Fruit fly (Drosophila melanogaster) whole organism, embryonic: ENCODE measurements around the gene CG15011.

Experiments used
- Asciz ChIP-seq: fragments of 200-800 bp; sonication (Bioruptor generic); optimal IDR thresholded peaks from 2 replicates; lab custom pipeline; 2017; ENCODE audit warnings: missing biosample characterization, mild to moderate bottlenecking, missing genetic modification characterization, missing genetic modification reagents
- Bdp1 ChIP-seq: fragments of 200-800 bp; sonication (Bioruptor generic); optimal IDR thresholded peaks from 3 replicates; lab custom pipeline; 2016; ENCODE audit warnings: missing biosample characterization, missing genetic modification characterization
- CG1233 ChIP-seq: fragments of 200-800 bp; sonication (Bioruptor generic); optimal IDR thresholded peaks from 4 replicates; lab custom pipeline; 2018; ENCODE audit warnings: missing biosample characterization, mild to moderate bottlenecking, missing genetic modification characterization
- CG13624 ChIP-seq: fragments of 200-800 bp; sonication (Bioruptor generic); optimal IDR thresholded peaks from 2 replicates; lab custom pipeline; 2016; ENCODE audit warnings: missing biosample characterization, missing genetic modification characterization
- CG13775 ChIP-seq: fragments of 200-800 bp; sonication (Bioruptor generic); optimal IDR thresholded peaks from 3 replicates; lab custom pipeline; 2017; ENCODE audit warnings: missing biosample characterization, mild to moderate bottlenecking, missing genetic modification characterization
- CG1603 ChIP-seq: fragments of 200-800 bp; sonication (Bioruptor generic); optimal IDR thresholded peaks from 2 replicates; lab custom pipeline; 2019; ENCODE audit warnings: missing biosample characterization, mild to moderate bottlenecking, missing genetic modification characterization, moderate library complexity
- CG17186 ChIP-seq: fragments of 200-800 bp; sonication (Bioruptor generic); optimal IDR thresholded peaks from 3 replicates; lab custom pipeline; 2017; ENCODE audit warnings: missing biosample characterization, missing genetic modification reagents, missing genetic modification characterization
- CG18262 ChIP-seq: fragments of 200-800 bp; optimal IDR thresholded peaks from 3 replicates; lab custom pipeline; 2019; ENCODE audit warnings: missing biosample characterization, mild to moderate bottlenecking, missing genetic modification characterization, moderate library complexity
- CG18764 ChIP-seq: fragments of 200-800 bp; sonication (Bioruptor generic); optimal IDR thresholded peaks from 3 replicates; lab custom pipeline; 2016; ENCODE audit warnings: missing biosample characterization, missing genetic modification characterization
- CG2712 ChIP-seq: fragments of 200-800 bp; optimal IDR thresholded peaks from 3 replicates; lab custom pipeline; 2019; ENCODE audit warnings: missing biosample characterization, mild to moderate bottlenecking, missing genetic modification characterization, moderate library complexity
- CG30020 ChIP-seq: fragments of 200-800 bp; optimal IDR thresholded peaks from 2 replicates; lab custom pipeline; 2019; ENCODE audit warnings: missing biosample characterization, mild to moderate bottlenecking, missing genetic modification characterization, moderate library complexity
- CG30403 ChIP-seq: fragments of 200-800 bp; sonication (Bioruptor generic); optimal IDR thresholded peaks from 3 replicates; lab custom pipeline; 2016; ENCODE audit warnings: missing biosample characterization, missing genetic modification characterization
- CG31441 ChIP-seq: fragments of 200-800 bp; sonication (Bioruptor generic); IDR thresholded peaks from 2 replicates; pipeline ENCODE4 v1.3.6; 2022; ENCODE audit warnings: missing biosample characterization, missing genetic modification characterization
- CG34376 ChIP-seq: fragments of 200-800 bp; sonication (Bioruptor generic); optimal IDR thresholded peaks from 2 replicates; lab custom pipeline; 2018; ENCODE audit warnings: missing biosample characterization, mild to moderate bottlenecking, missing genetic modification characterization
- CG6175 ChIP-seq: fragments of 200-800 bp; sonication (Bioruptor generic); IDR thresholded peaks from 3 replicates; pipeline ENCODE4 v1.3.6; 2022; ENCODE audit warnings: missing biosample characterization, missing genetic modification characterization
- CG6654 ChIP-seq: fragments of 200-800 bp; sonication (Bioruptor generic); optimal IDR thresholded peaks from 2 replicates; lab custom pipeline; 2017; ENCODE audit warnings: missing biosample characterization, mild to moderate bottlenecking, missing genetic modification characterization
- CG9797 ChIP-seq: fragments of 200-800 bp; sonication (Bioruptor generic); optimal IDR thresholded peaks from 3 replicates; lab custom pipeline; 2018; ENCODE audit warnings: missing biosample characterization, mild to moderate bottlenecking, missing genetic modification characterization
- CTCF ChIP-seq: fragments of 200-800 bp; sonication (Bioruptor generic); optimal IDR thresholded peaks from 2 replicates; lab custom pipeline; 2017; ENCODE audit warnings: missing biosample characterization, mild to moderate bottlenecking, missing genetic modification characterization, moderate library complexity
- Chrac-16 ChIP-seq: fragments of 200-800 bp; sonication (Bioruptor generic); optimal IDR thresholded peaks from 3 replicates; lab custom pipeline; 2016; ENCODE audit warnings: missing biosample characterization, missing genetic modification characterization
- CkIIα-i1 ChIP-seq: fragments of 200-800 bp; sonication (Bioruptor generic); IDR thresholded peaks from 2 replicates; pipeline ENCODE4 v1.3.6; 2022; ENCODE audit warnings: missing biosample characterization, missing genetic modification characterization
- Deaf1 ChIP-seq: fragments of 200-800 bp; optimal IDR thresholded peaks from 3 replicates; lab custom pipeline; 2019; ENCODE audit warnings: missing biosample characterization, mild to moderate bottlenecking, missing genetic modification characterization, moderate library complexity
- Dfd ChIP-seq, 2 experiments: fragments of >200 bp; optimal IDR thresholded peaks; 2 replicates each; lab custom pipeline; 2017; ENCODE audit warnings: missing biosample characterization in 2 of 2, missing genetic modification characterization in 2 of 2
- ERR ChIP-seq: fragments of 200-800 bp; sonication (Bioruptor generic); optimal IDR thresholded peaks from 2 replicates; lab custom pipeline; 2016; ENCODE audit warnings: missing biosample characterization, missing genetic modification characterization
- Ets97D ChIP-seq: fragments of 200-800 bp; sonication (Bioruptor generic); optimal IDR thresholded peaks from 3 replicates; lab custom pipeline; 2016; ENCODE audit warnings: missing biosample characterization, missing genetic modification characterization
- Gug ChIP-seq: fragments of 200-800 bp; sonication (Bioruptor generic); IDR thresholded peaks from 4 replicates; pipeline ENCODE4 v1.3.6; 2022; ENCODE audit warnings: missing biosample characterization, missing genetic modification characterization
- HLH54F ChIP-seq: fragments of 200-800 bp; sonication (Bioruptor generic); optimal IDR thresholded peaks from 3 replicates; lab custom pipeline; 2016; ENCODE audit warnings: missing biosample characterization, missing genetic modification characterization
- Lpt ChIP-seq: fragments of >200 bp; optimal IDR thresholded peaks from 2 replicates; lab custom pipeline; 2018; ENCODE audit warnings: missing biosample characterization, missing genetic modification characterization
- MTF-1 ChIP-seq: fragments of 200-800 bp; sonication (Bioruptor generic); optimal IDR thresholded peaks from 2 replicates; lab custom pipeline; 2018; ENCODE audit warnings: missing biosample characterization, mild to moderate bottlenecking, missing genetic modification characterization, borderline replicate concordance
- Meics ChIP-seq: fragments of 200-800 bp; sonication (Bioruptor generic); optimal IDR thresholded peaks from 2 replicates; lab custom pipeline; 2017; ENCODE audit warnings: missing biosample characterization, mild to moderate bottlenecking, missing genetic modification characterization
- Myb ChIP-seq: fragments of 200-800 bp; sonication (Bioruptor generic); optimal IDR thresholded peaks from 2 replicates; lab custom pipeline; 2016; ENCODE audit warnings: missing biosample characterization, missing genetic modification characterization
- Rfx ChIP-seq: fragments of 200-800 bp; sonication (Bioruptor generic); IDR thresholded peaks from 2 replicates; pipeline ENCODE4 v1.3.6; 2022; ENCODE audit warnings: missing biosample characterization, missing genetic modification characterization
- abd-A ChIP-seq: fragments of 200-800 bp; sonication (Bioruptor generic); optimal IDR thresholded peaks from 3 replicates; lab custom pipeline; 2019; ENCODE audit warnings: missing biosample characterization, mild to moderate bottlenecking, missing genetic modification characterization, moderate library complexity
- aop ChIP-seq: fragments of 200-800 bp; sonication (Bioruptor generic); IDR thresholded peaks from 2 replicates; pipeline ENCODE4 v1.3.6; 2022; ENCODE audit warnings: missing biosample characterization, missing genetic modification characterization
- ato ChIP-seq: fragments of 200-800 bp; sonication (Bioruptor generic); IDR thresholded peaks from 2 replicates; pipeline ENCODE4 v1.3.6; 2022; ENCODE audit warnings: missing biosample characterization, missing genetic modification characterization; ENCODE audit not compliant: partially characterized antibody
- bsh ChIP-seq, 2 experiments: fragments of 200-800 bp; sonication (Bioruptor generic); optimal IDR thresholded peaks; 2 replicates each; lab custom pipeline; 2017 to 2018; ENCODE audit warnings: mild to moderate bottlenecking in 2 of 2, missing biosample characterization in 2 of 2, missing genetic modification characterization in 2 of 2, moderate library complexity in 1 of 2
- dan ChIP-seq: fragments of 200-800 bp; sonication (Bioruptor generic); IDR thresholded peaks from 2 replicates; pipeline ENCODE4 v1.3.6; 2022; ENCODE audit warnings: missing biosample characterization, missing genetic modification characterization
- fd102C ChIP-seq: fragments of 200-800 bp; sonication (Bioruptor generic); optimal IDR thresholded peaks from 2 replicates; lab custom pipeline; 2018; ENCODE audit warnings: missing biosample characterization, mild to moderate bottlenecking, missing genetic modification characterization, moderate library complexity
- fu2 ChIP-seq: fragments of 200-800 bp; sonication (Bioruptor generic); optimal IDR thresholded peaks from 2 replicates; lab custom pipeline; 2016; ENCODE audit warnings: missing biosample characterization, missing genetic modification characterization
- hbn ChIP-seq: fragments of 200-800 bp; sonication (Bioruptor generic); IDR thresholded peaks from 2 replicates; pipeline ENCODE4 v1.3.6; 2022; ENCODE audit warnings: missing biosample characterization, missing genetic modification characterization; ENCODE audit not compliant: partially characterized antibody
- ind ChIP-seq: fragments of 200-800 bp; sonication (Bioruptor generic); optimal IDR thresholded peaks from 3 replicates; lab custom pipeline; 2016; ENCODE audit warnings: missing biosample characterization, missing genetic modification characterization
- luna ChIP-seq: fragments of 200-800 bp; sonication (Bioruptor generic); optimal IDR thresholded peaks from 2 replicates; lab custom pipeline; 2016; ENCODE audit warnings: missing biosample characterization, missing genetic modification characterization
- pan ChIP-seq, 4 experiments: fragments of >200 bp in 3 of 4; fragments of 200-800 bp in 1 of 4; sonication (Bioruptor generic) in 1 of 4; optimal IDR thresholded peaks in 3 of 4; IDR thresholded peaks in 1 of 4; 2 replicates each; pipeline versions ENCODE4 v1.3.6 to Lab custom; 2017 to 2022; ENCODE audit warnings: missing biosample characterization in 2 of 4, missing genetic modification characterization in 2 of 4, mixed read lengths in 1 of 4
- rib ChIP-seq: fragments of 200-800 bp; sonication (Bioruptor generic); IDR thresholded peaks from 2 replicates; pipeline ENCODE4 v1.3.6; 2022; ENCODE audit warnings: missing biosample characterization, missing genetic modification characterization
- slp2 ChIP-seq: fragments of 200-800 bp; sonication (Bioruptor generic); optimal IDR thresholded peaks from 2 replicates; lab custom pipeline; 2016; ENCODE audit warnings: missing biosample characterization, missing genetic modification characterization
- sob ChIP-seq: fragments of 200-800 bp; sonication (Bioruptor generic); IDR thresholded peaks from 2 replicates; pipeline ENCODE4 v1.3.6; 2022; ENCODE audit warnings: missing biosample characterization, missing genetic modification characterization
- sqz ChIP-seq: fragments of 200-800 bp; sonication (Bioruptor generic); optimal IDR thresholded peaks from 3 replicates; lab custom pipeline; 2018; ENCODE audit warnings: missing biosample characterization, mild to moderate bottlenecking, missing genetic modification characterization
- tna ChIP-seq: fragments of 200-800 bp; sonication (Bioruptor generic); IDR thresholded peaks from 2 replicates; pipeline ENCODE4 v1.3.6; 2022; ENCODE audit warnings: missing biosample characterization, missing genetic modification characterization; ENCODE audit not compliant: partially characterized antibody
- vfl ChIP-seq: fragments of 200-800 bp; sonication (Bioruptor generic); optimal IDR thresholded peaks from 2 replicates; lab custom pipeline; 2016; ENCODE audit warnings: missing biosample characterization, missing genetic modification characterization
- zf30C ChIP-seq: fragments of 200-800 bp; sonication (Bioruptor generic); optimal IDR thresholded peaks from 3 replicates; lab custom pipeline; 2018; ENCODE audit warnings: missing biosample characterization, mild to moderate bottlenecking, missing genetic modification characterization

Gene CG15011

dm6 chr3L:4239442-4240322 lies 19.3 kb downstream of the CG15011 start, which contains the start of gene Sqor (continued):
- TF ChIP-seq sob (GFP tag; lab: Robert Waterston, UW), result peak; percentile 78
- TF ChIP-seq dan (GFP tag; lab: Robert Waterston, UW), result no peak
- TF ChIP-seq ato (GFP tag; lab: Robert Waterston, UW), result no peak
- TF ChIP-seq abd-A (tag; lab: Kevin White, UChicago), result no peak
- TF ChIP-seq Chrac-16, result peak; percentile 68
- peak; percentile 69; the same call in 2 of the 3 replicates for TF ChIP-seq CG6175 (GFP tag; lab: Robert Waterston, UW)
- TF ChIP-seq CG17186 (GFP tag; lab: Kevin White, UChicago), result peak; percentile 4
- TF ChIP-seq CTCF (GFP tag; lab: Kevin White, UChicago), result peak; percentile 89
- peak; percentile 83 for TF ChIP-seq vfl (GFP tag; lab: Kevin White, UChicago)
- TF ChIP-seq CG9797 (GFP tag; lab: Kevin White, UChicago), result no peak
- peak; percentile 81 for TF ChIP-seq CG13775 (GFP tag; lab: Kevin White, UChicago)
- TF ChIP-seq rib (GFP tag; lab: Robert Waterston, UW), result peak; percentile 84
- peak; percentile 89 for TF ChIP-seq CG1603
- TF ChIP-seq hbn (GFP tag; lab: Robert Waterston, UW), result no peak
- TF ChIP-seq CG1233 (GFP tag; lab: Kevin White, UChicago), result peak; percentile 83
- peak; percentile 81 for TF ChIP-seq CG13624
- TF ChIP-seq CG2712, result peak; percentile 79
- TF ChIP-seq CG6654 (GFP tag; lab: Kevin White, UChicago), result peak; percentile 58
- TF ChIP-seq HLH54F (GFP tag; lab: Kevin White, UChicago), result peak; percentile 87
- peak; percentile 89 for TF ChIP-seq CG34376 (GFP tag; lab: Kevin White, UChicago)
- peak; percentile 85 for TF ChIP-seq ERR (GFP tag; lab: Kevin White, UChicago)
- TF ChIP-seq Ets97D (GFP tag; lab: Kevin White, UChicago), result peak; percentile 20
- peak; percentile 82 for TF ChIP-seq Bdp1 (GFP tag; lab: Kevin White, UChicago)
- peak; percentile 70 for TF ChIP-seq Myb (GFP tag; lab: Kevin White, UChicago)
- TF ChIP-seq bsh (GFP tag; optimal IDR thresholded peaks at IDR 0.05; lab: Kevin White, UChicago), result peak; percentile 66 to 93
- no peak for TF ChIP-seq tna (GFP tag; lab: Robert Waterston, UW)
- TF ChIP-seq slp2 (GFP tag; lab: Kevin White, UChicago), result peak; percentile 86
- peak; percentile 55 for TF ChIP-seq Deaf1 (tag; lab: Kevin White, UChicago)
- TF ChIP-seq luna, result peak; percentile 72
- peak; percentile 49 for TF ChIP-seq CG30020 (tag; lab: Kevin White, UChicago)
- TF ChIP-seq Meics (GFP tag; lab: Kevin White, UChicago), result peak; percentile 92
- TF ChIP-seq Lpt (GFP tag; lab: Kevin White, UChicago), result no peak
- peak; percentile 79 for TF ChIP-seq ind (GFP tag; lab: Kevin White, UChicago)
- no peak; the same call in 1 of the 2 replicates for TF ChIP-seq CkIIα-i1 (GFP tag; lab: Robert Waterston, UW)
- peak; percentile 85 for TF ChIP-seq Rfx (GFP tag; lab: Robert Waterston, UW)
- peak; percentile 82 for TF ChIP-seq Asciz (GFP tag; lab: Kevin White, UChicago)
- peak; percentile 54 for TF ChIP-seq CG18764
- no peak for TF ChIP-seq Dfd (GFP tag; optimal IDR thresholded peaks at IDR 0.05; lab: Kevin White, UChicago)
- peak; percentile 40 for TF ChIP-seq MTF-1 (GFP tag; lab: Kevin White, UChicago)
- TF ChIP-seq pan (optimal IDR thresholded peaks at IDR 0.05; lab: Kevin White, UChicago), result no peak
- peak in 1 of 2 experiments; percentile 82 for TF ChIP-seq pan (GFP tag; optimal IDR thresholded peaks at IDR 0.05 in 1 of 2, IDR thresholded peaks at IDR 0.05 in 1 of 2)
- peak; percentile 73; the same call in 3 of the 4 replicates for TF ChIP-seq Gug
- TF ChIP-seq CG18262 (tag; lab: Kevin White, UChicago), result peak; percentile 80
- TF ChIP-seq sqz, result peak; percentile 74
- peak; percentile 90 for TF ChIP-seq fu2
- no peak for TF ChIP-seq fd102C
- TF ChIP-seq aop (GFP tag; lab: Robert Waterston, UW), result peak; percentile 73; the same call in 1 of the 2 replicates
- TF ChIP-seq zf30C (GFP tag; lab: Kevin White, UChicago), result peak; percentile 80
- peak; percentile 91 for TF ChIP-seq CG30403 (GFP tag; lab: Kevin White, UChicago)
- TF ChIP-seq CG31441 (GFP tag; lab: Robert Waterston, UW), result peak; percentile 76
